Worm (Caenorhabditis elegans): ENCODE results near the gene F55G11.10.

DNA sequence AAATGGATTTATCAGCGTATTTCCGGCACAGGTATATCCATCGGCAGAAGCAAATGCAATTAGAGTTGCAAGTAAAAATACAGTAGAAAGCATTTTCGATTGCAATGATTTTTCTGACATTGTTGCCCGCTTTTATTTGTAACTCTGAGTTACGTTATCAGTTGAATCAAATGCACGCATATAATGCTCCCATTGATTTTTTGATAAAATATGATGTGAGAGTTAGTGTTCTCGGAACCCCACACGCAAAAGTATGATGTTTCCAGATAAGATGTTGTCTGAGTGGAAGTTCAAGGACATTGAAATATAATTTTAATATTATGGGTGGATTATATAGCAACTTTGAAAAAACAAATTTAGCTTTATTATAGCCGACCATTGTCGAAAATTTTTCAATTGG, 36.6 kb upstream of the F55G11.10 start, which contains the start of gene K08D8.5:
- TF ChIP-seq unc-62 (GFP tag; optimal IDR thresholded peaks at IDR 0.05) (no peak), nhr-237 (tag; optimal IDR thresholded peaks at IDR 0.05) (no peak), ces-1 (GFP tag; optimal IDR thresholded peaks at IDR 0.05) (no peak), pha-4 (tag; optimal IDR thresholded peaks at IDR 0.05) (no peak), unc-120 (tag; optimal IDR thresholded peaks at IDR 0.05; ENCODE audit: poor library complexity, severe bottlenecking) (no peak), nhr-28 (tag; optimal IDR thresholded peaks at IDR 0.05) (no peak), nhr-76 (tag; optimal IDR thresholded peaks at IDR 0.05) (no peak), elt-1 (tag; optimal IDR thresholded peaks at IDR 0.05; ENCODE audit: borderline replicate concordance, insufficient read depth) (no peak), lin-32 (GFP tag; optimal IDR thresholded peaks at IDR 0.05) (no peak), lsy-2 (tag; optimal IDR thresholded peaks at IDR 0.05) (no peak), snpc-4 (tag; optimal IDR thresholded peaks at IDR 0.05) (no peak), hlh-1 (tag; optimal IDR thresholded peaks at IDR 0.05) (no peak)

Data from whole organism, mixed stage, embryonic.